Worm (Caenorhabditis elegans): ENCODE data around the gene mml-1.

mml-1 gene

ce11 chrIII:7378522-7378921 lies 4.0 kb upstream of the mml-1 start:
- TF ChIP-seq sox-4 (tag; optimal IDR thresholded peaks at IDR 0.05) (no peak), pha-2 (tag; optimal IDR thresholded peaks at IDR 0.05) (no peak), fkh-10 (GFP tag; optimal IDR thresholded peaks at IDR 0.05) (no peak), ceh-22 (tag; optimal IDR thresholded peaks at IDR 0.05) (no peak), ztf-16 (tag; optimal IDR thresholded peaks at IDR 0.05) (no peak)

- TF ChIP-seq elt-4 (tag; optimal IDR thresholded peaks at IDR 0.05) (no peak), ceh-2 (tag; optimal IDR thresholded peaks at IDR 0.05) (no peak), ztf-16 (tag; optimal IDR thresholded peaks at IDR 0.05) (no peak), hlh-13 (GFP tag; optimal IDR thresholded peaks at IDR 0.05) (no peak), sox-4 (tag; optimal IDR thresholded peaks at IDR 0.05) (no peak), hlh-30 (tag; optimal IDR thresholded peaks at IDR 0.05; ENCODE audit: insufficient read depth) (peak; percentile 88), ceh-31 (tag; optimal IDR thresholded peaks at IDR 0.05) (peak; percentile 34), odd-2 (tag; optimal IDR thresholded peaks at IDR 0.05) (no peak), npax-4 (tag; optimal IDR thresholded peaks at IDR 0.05) (no peak), ceh-22 (tag; optimal IDR thresholded peaks at IDR 0.05) (no peak), tbx-7 (tag; optimal IDR thresholded peaks at IDR 0.05) (no peak), elt-2 (tag; optimal IDR thresholded peaks at IDR 0.05) (no peak), eyg-1 (tag; optimal IDR thresholded peaks at IDR 0.05) (no peak), sdc-2 (tag; optimal IDR thresholded peaks at IDR 0.05) (no peak), dmd-4 (tag; optimal IDR thresholded peaks at IDR 0.05; ENCODE audit: borderline replicate concordance) (no peak), lin-11 (tag; optimal IDR thresholded peaks at IDR 0.05) (no peak), ets-4 (tag; optimal IDR thresholded peaks at IDR 0.05) (no peak), ceh-45 (GFP tag; IDR thresholded peaks at IDR 0.05) (no peak), ceh-14 (tag; optimal IDR thresholded peaks at IDR 0.05) (no peak), pag-3 (tag; optimal IDR thresholded peaks at IDR 0.05; ENCODE audit: borderline replicate concordance) (no peak), gmeb-2 (tag; optimal IDR thresholded peaks at IDR 0.05) (no peak), fkh-10 (GFP tag; optimal IDR thresholded peaks at IDR 0.05) (no peak), unc-86 (tag; optimal IDR thresholded peaks at IDR 0.05) (no peak), ceh-34 (tag; optimal IDR thresholded peaks at IDR 0.05) (no peak), mec-3 (tag; optimal IDR thresholded peaks at IDR 0.05; ENCODE audit: borderline replicate concordance) (no peak), ahr-1 (tag; optimal IDR thresholded peaks at IDR 0.05) (no peak), ceh-6 (GFP tag; optimal IDR thresholded peaks at IDR 0.05) (no peak), pha-2 (tag; optimal IDR thresholded peaks at IDR 0.05) (no peak), hlh-8 (tag; optimal IDR thresholded peaks at IDR 0.05) (no peak), nhr-232 (tag; optimal IDR thresholded peaks at IDR 0.05) (no peak), ceh-9 (tag; optimal IDR thresholded peaks at IDR 0.05) (no peak), pha-4 (tag; optimal IDR thresholded peaks at IDR 0.05) (no peak), lim-6 (tag; optimal IDR thresholded peaks at IDR 0.05) (no peak), ceh-18 (tag; optimal IDR thresholded peaks at IDR 0.05) (peak; percentile 21), K02D7.2 (tag; optimal IDR thresholded peaks at IDR 0.05) (no peak), nfya-1 (tag; optimal IDR thresholded peaks at IDR 0.05) (peak; percentile 21), syd-9 (tag; optimal IDR thresholded peaks at IDR 0.05) (no peak), pat-9 (tag; optimal IDR thresholded peaks at IDR 0.05) (no peak), K09A11.1 (tag; optimal IDR thresholded peaks at IDR 0.05; ENCODE audit: insufficient read depth) (no peak), pax-1 (tag; optimal IDR thresholded peaks at IDR 0.05) (peak; percentile 36), pros-1 (tag; optimal IDR thresholded peaks at IDR 0.05) (no peak), hlh-6 (tag; optimal IDR thresholded peaks at IDR 0.05) (no peak), ref-2 (tag; optimal IDR thresholded peaks at IDR 0.05) (no peak), sox-2 (GFP tag; IDR thresholded peaks at IDR 0.05) (no peak), ceh-30 (tag; optimal IDR thresholded peaks at IDR 0.05) (no peak), nhr-11 (tag; optimal IDR thresholded peaks at IDR 0.05) (no peak), fkh-6 (tag; optimal IDR thresholded peaks at IDR 0.05) (no peak), T23F11.4 (GFP tag; optimal IDR thresholded peaks at IDR 0.05) (no peak), ceh-19 (GFP tag; optimal IDR thresholded peaks at IDR 0.05) (no peak), che-1 (tag; optimal IDR thresholded peaks at IDR 0.05) (no peak)
These were observed 1.7 kb upstream of the mml-1 start for ce11 chrIII:7376143-7376802.

Measured in whole organism, late embryonic.